Fruit fly (Drosophila melanogaster) whole organism, embryonic: ENCODE measurements around the gene NdufV3.

Experiments
- Bteb2 ChIP-seq: fragments of 200-800 bp; sonication (Bioruptor generic); optimal IDR thresholded peaks from 2 replicates; lab custom pipeline; 2016; ENCODE audit warnings: missing biosample characterization, missing genetic modification characterization
- CG10321 ChIP-seq: fragments of 200-800 bp; sonication (Bioruptor generic); IDR thresholded peaks from 2 replicates; pipeline ENCODE4 v1.3.6; 2022; ENCODE audit warnings: missing biosample characterization, missing genetic modification characterization
- CG10959 ChIP-seq: fragments of 200-800 bp; sonication (Bioruptor generic); IDR thresholded peaks from 2 replicates; pipeline ENCODE4 v1.3.6; 2022; ENCODE audit warnings: missing biosample characterization, missing genetic modification characterization
- CG11695 ChIP-seq: fragments of 200-800 bp; sonication (Bioruptor generic); IDR thresholded peaks from 3 replicates; pipeline ENCODE4 v1.3.6; 2022; ENCODE audit warnings: missing biosample characterization, missing genetic modification characterization
- CG11696 ChIP-seq: fragments of 200-800 bp; sonication (Bioruptor generic); IDR thresholded peaks from 2 replicates; pipeline ENCODE4 v1.3.6; 2022; ENCODE audit warnings: missing biosample characterization, missing genetic modification characterization
- CG13424 ChIP-seq: fragments of 200-800 bp; sonication (Bioruptor generic); optimal IDR thresholded peaks from 2 replicates; lab custom pipeline; 2019; ENCODE audit warnings: missing biosample characterization, mild to moderate bottlenecking, missing genetic modification characterization, moderate library complexity
- CG13775 ChIP-seq: fragments of 200-800 bp; sonication (Bioruptor generic); optimal IDR thresholded peaks from 3 replicates; lab custom pipeline; 2017; ENCODE audit warnings: missing biosample characterization, mild to moderate bottlenecking, missing genetic modification characterization
- CG17385 ChIP-seq: fragments of 200-800 bp; sonication (Bioruptor generic); optimal IDR thresholded peaks from 3 replicates; lab custom pipeline; 2018; ENCODE audit warnings: missing biosample characterization, mild to moderate bottlenecking, missing genetic modification characterization
- CG17612 ChIP-seq: fragments of 200-800 bp; sonication (Bioruptor generic); IDR thresholded peaks from 2 replicates; pipeline ENCODE4 v1.3.6; 2022; ENCODE audit warnings: missing biosample characterization, missing genetic modification characterization
- CG18599 ChIP-seq: fragments of 200-800 bp; sonication (Bioruptor generic); optimal IDR thresholded peaks from 3 replicates; lab custom pipeline; 2017; ENCODE audit warnings: missing biosample characterization, missing genetic modification characterization, mild to moderate bottlenecking, moderate library complexity, missing genetic modification reagents
- CG2199 ChIP-seq: fragments of 200-800 bp; sonication (Bioruptor generic); IDR thresholded peaks from 3 replicates; pipeline ENCODE4 v1.3.6; 2022; ENCODE audit warnings: missing biosample characterization, missing genetic modification characterization
- CG2875 ChIP-seq: fragments of 200-800 bp; sonication (Bioruptor generic); optimal IDR thresholded peaks from 2 replicates; lab custom pipeline; 2017; ENCODE audit warnings: missing biosample characterization, mild to moderate bottlenecking, missing genetic modification characterization, missing genetic modification reagents
- CG34224 ChIP-seq: fragments of 200-800 bp; sonication (Bioruptor generic); IDR thresholded peaks from 3 replicates; pipeline ENCODE4 v1.3.6; 2022; ENCODE audit warnings: missing biosample characterization, missing genetic modification characterization; ENCODE audit not compliant: partially characterized antibody
- CG4854 ChIP-seq: fragments of 200-800 bp; sonication (Bioruptor generic); optimal IDR thresholded peaks from 2 replicates; lab custom pipeline; 2016; ENCODE audit warnings: missing biosample characterization, missing genetic modification characterization, inconsistent platforms
- CG6272 ChIP-seq: fragments of 200-800 bp; sonication (Bioruptor generic); IDR thresholded peaks from 2 replicates; pipeline ENCODE4 v1.3.6; 2022; ENCODE audit warnings: missing biosample characterization, missing genetic modification characterization
- CG7839 ChIP-seq: fragments of 200-800 bp; sonication (Bioruptor generic); optimal IDR thresholded peaks from 3 replicates; lab custom pipeline; 2018; ENCODE audit warnings: missing biosample characterization, mild to moderate bottlenecking, missing genetic modification characterization, moderate library complexity
- CG7928 ChIP-seq: fragments of 200-800 bp; sonication (Bioruptor generic); optimal IDR thresholded peaks from 2 replicates; lab custom pipeline; 2017; ENCODE audit warnings: missing biosample characterization, mild to moderate bottlenecking, missing genetic modification characterization
- D ChIP-seq, 2 experiments: fragments of 200-800 bp in 1 of 2; fragments of >200 bp in 1 of 2; sonication (Bioruptor generic) in 1 of 2; optimal IDR thresholded peaks; 2 replicates in 1 of 2; 3 replicates in 1 of 2; lab custom pipeline; 2017; ENCODE audit warnings: mild to moderate bottlenecking in 1 of 2, missing biosample characterization in 1 of 2, missing genetic modification characterization in 1 of 2, missing genetic modification reagents in 1 of 2
- D19A ChIP-seq: fragments of 200-800 bp; optimal IDR thresholded peaks from 3 replicates; lab custom pipeline; 2019; ENCODE audit warnings: missing biosample characterization, mild to moderate bottlenecking, missing genetic modification characterization, moderate library complexity
- Dfd ChIP-seq, 2 experiments: fragments of >200 bp; optimal IDR thresholded peaks; 2 replicates each; lab custom pipeline; 2017; ENCODE audit warnings: missing biosample characterization in 2 of 2, missing genetic modification characterization in 2 of 2
- Dll ChIP-seq: fragments of 200-800 bp; sonication (Bioruptor generic); IDR thresholded peaks from 4 replicates; pipeline ENCODE4 v1.3.6; 2022; ENCODE audit warnings: missing biosample characterization, missing genetic modification characterization; ENCODE audit not compliant: partially characterized antibody
- Drgx ChIP-seq: fragments of 200-800 bp; sonication (Bioruptor generic); IDR thresholded peaks from 2 replicates; pipeline ENCODE4 v1.3.6; 2022; ENCODE audit warnings: missing biosample characterization, missing genetic modification characterization
- ERR ChIP-seq: fragments of 200-800 bp; sonication (Bioruptor generic); optimal IDR thresholded peaks from 2 replicates; lab custom pipeline; 2016; ENCODE audit warnings: missing biosample characterization, missing genetic modification characterization
- Ets65A ChIP-seq: fragments of 200-800 bp; sonication (Bioruptor generic); peaks from one replicate; lab custom pipeline; 2016; ENCODE audit warnings: missing biosample characterization, missing genetic modification characterization
- GATAe ChIP-seq: fragments of 200-800 bp; sonication (Bioruptor generic); conservative IDR thresholded peaks from 2 replicates; pipeline ENCODE4 v1.3.6; 2022; ENCODE audit warnings: missing biosample characterization, missing genetic modification characterization
- MBD-R2 ChIP-seq: fragments of 200-800 bp; sonication (Bioruptor generic); IDR thresholded peaks from 2 replicates; pipeline ENCODE4 v1.3.6; 2022; ENCODE audit warnings: missing biosample characterization, missing genetic modification characterization
- MESR4 ChIP-seq: fragments of 200-800 bp; sonication (Bioruptor generic); optimal IDR thresholded peaks from 2 replicates; lab custom pipeline; 2018; ENCODE audit warnings: missing biosample characterization, mild to moderate bottlenecking, missing genetic modification characterization, moderate library complexity
- NC2β ChIP-seq: fragments of 200-800 bp; sonication (Bioruptor generic); optimal IDR thresholded peaks from 2 replicates; lab custom pipeline; 2016; ENCODE audit warnings: missing biosample characterization, missing genetic modification characterization
- Neu2 ChIP-seq: fragments of 200-800 bp; sonication (Bioruptor generic); optimal IDR thresholded peaks from 3 replicates; lab custom pipeline; 2016; ENCODE audit warnings: missing biosample characterization, missing genetic modification characterization, borderline replicate concordance
- Ssrp ChIP-seq: fragments of 200-800 bp; sonication (Bioruptor generic); optimal IDR thresholded peaks from 2 replicates; lab custom pipeline; 2018; ENCODE audit warnings: missing biosample characterization, mild to moderate bottlenecking, missing genetic modification characterization, moderate library complexity
- Xrp1 ChIP-seq: fragments of 200-800 bp; sonication (Bioruptor generic); IDR thresholded peaks from 2 replicates; pipeline ENCODE4 v1.3.6; 2022; ENCODE audit warnings: missing biosample characterization, missing genetic modification characterization
- al ChIP-seq: fragments of 200-800 bp; sonication (Bioruptor generic); IDR thresholded peaks from 2 replicates; pipeline ENCODE4 v1.3.6; 2022; ENCODE audit warnings: missing biosample characterization, missing genetic modification characterization
- caup ChIP-seq: fragments of 200-800 bp; sonication (Bioruptor generic); optimal IDR thresholded peaks from 3 replicates; lab custom pipeline; 2017; ENCODE audit warnings: missing biosample characterization, mild to moderate bottlenecking, missing genetic modification characterization, moderate library complexity; ENCODE audit not compliant: severe bottlenecking
- dan ChIP-seq: fragments of 200-800 bp; sonication (Bioruptor generic); IDR thresholded peaks from 2 replicates; pipeline ENCODE4 v1.3.6; 2022; ENCODE audit warnings: missing biosample characterization, missing genetic modification characterization
- emc ChIP-seq: fragments of 200-800 bp; sonication (Bioruptor generic); optimal IDR thresholded peaks from 2 replicates; lab custom pipeline; 2016; ENCODE audit warnings: missing biosample characterization, missing genetic modification characterization
- gt ChIP-seq: fragments of 200-800 bp; sonication (Bioruptor generic); IDR thresholded peaks from 2 replicates; pipeline ENCODE4 v1.3.6; 2022; ENCODE audit warnings: missing biosample characterization, missing genetic modification characterization
- hb ChIP-seq: fragments of 200-800 bp; sonication (Bioruptor generic); IDR thresholded peaks from 3 replicates; pipeline ENCODE4 v1.3.6; 2022; ENCODE audit warnings: missing biosample characterization, missing genetic modification characterization; ENCODE audit not compliant: partially characterized antibody
- insv ChIP-seq, 2 experiments: fragments of 200-800 bp; sonication (Bioruptor generic); optimal IDR thresholded peaks; 3 replicates each; lab custom pipeline; 2016 to 2018; ENCODE audit warnings: missing biosample characterization in 2 of 2, missing genetic modification characterization in 2 of 2
- jumu ChIP-seq: fragments of 200-800 bp; sonication (Bioruptor generic); optimal IDR thresholded peaks from 3 replicates; lab custom pipeline; 2016; ENCODE audit warnings: missing biosample characterization, missing genetic modification characterization
- ken ChIP-seq: fragments of 200-800 bp; sonication (Bioruptor generic); IDR thresholded peaks from 3 replicates; pipeline ENCODE4 v1.3.6; 2022; ENCODE audit warnings: missing biosample characterization, missing genetic modification characterization
- lilli ChIP-seq: fragments of 200-800 bp; sonication (Bioruptor generic); optimal IDR thresholded peaks from 3 replicates; lab custom pipeline; 2016; ENCODE audit warnings: missing biosample characterization, missing genetic modification characterization
- luna ChIP-seq: fragments of 200-800 bp; sonication (Bioruptor generic); optimal IDR thresholded peaks from 2 replicates; lab custom pipeline; 2016; ENCODE audit warnings: missing biosample characterization, missing genetic modification characterization
- mam ChIP-seq: fragments of 200-800 bp; sonication (Bioruptor generic); optimal IDR thresholded peaks from 3 replicates; lab custom pipeline; 2016; ENCODE audit warnings: missing biosample characterization, missing genetic modification characterization
- nmo ChIP-seq: fragments of 200-800 bp; sonication (Bioruptor generic); optimal IDR thresholded peaks from 2 replicates; lab custom pipeline; 2018; ENCODE audit warnings: missing biosample characterization, mild to moderate bottlenecking, missing genetic modification characterization, moderate library complexity
- org-1 ChIP-seq: fragments of 200-800 bp; sonication (Bioruptor generic); optimal IDR thresholded peaks from 2 replicates; lab custom pipeline; 2017; ENCODE audit warnings: missing biosample characterization, missing genetic modification characterization
- pho ChIP-seq: fragments of 200-800 bp; sonication (Bioruptor generic); optimal IDR thresholded peaks from 2 replicates; lab custom pipeline; 2016; ENCODE audit warnings: missing biosample characterization, missing genetic modification characterization
- sd ChIP-seq: fragments of 200-800 bp; sonication (Bioruptor generic); optimal IDR thresholded peaks from 3 replicates; lab custom pipeline; 2018; ENCODE audit warnings: missing biosample characterization, mild to moderate bottlenecking, missing genetic modification characterization, moderate library complexity
- seq ChIP-seq: fragments of 200-800 bp; sonication (Bioruptor generic); IDR thresholded peaks from 2 replicates; pipeline ENCODE4 v1.3.6; 2022; ENCODE audit warnings: missing biosample characterization, missing genetic modification characterization

The NdufV3 gene

DNA sequence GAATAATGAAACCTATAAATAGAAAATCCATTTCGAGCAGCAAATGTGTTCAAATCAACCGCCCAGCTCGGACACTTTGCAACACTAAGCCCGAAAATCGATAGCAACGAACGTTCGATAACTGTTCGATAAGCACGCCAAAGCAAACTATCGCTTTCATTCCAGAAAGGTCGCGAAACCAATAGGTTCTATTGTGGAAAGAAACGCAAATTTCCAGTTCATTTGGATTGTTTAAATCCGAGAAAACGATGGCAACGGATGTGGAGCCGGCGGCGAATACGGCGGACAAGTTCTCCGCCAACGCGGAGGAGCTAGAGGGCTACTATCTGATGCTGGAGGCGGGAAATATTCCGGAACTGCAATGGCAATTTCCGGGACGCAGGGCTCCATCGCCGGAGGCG, 9.3 kb downstream of the NdufV3 start, which contains the start of gene Pa1 (continued):
- TF ChIP-seq CG10321 (GFP tag; lab: Robert Waterston, UW) (no peak), CG2199 (GFP tag; lab: Robert Waterston, UW) (no peak)
- TF ChIP-seq, all 482 proteins: peak for 75

- TF ChIP-seq CG10959 (GFP tag; lab: Robert Waterston, UW) = no peak
- no peak for TF ChIP-seq jumu
- TF ChIP-seq mam (GFP tag; lab: Kevin White, UChicago) = no peak
- TF ChIP-seq ken = no peak
- peak; percentile 59 for TF ChIP-seq Ets65A
- no peak for TF ChIP-seq luna
- TF ChIP-seq CG11696 (GFP tag; lab: Robert Waterston, UW) = no peak
- no peak for TF ChIP-seq Xrp1 (GFP tag; lab: Robert Waterston, UW)
- no peak for TF ChIP-seq dan (GFP tag; lab: Robert Waterston, UW)
- TF ChIP-seq CG11695 (GFP tag; lab: Robert Waterston, UW) = no peak
- no peak for TF ChIP-seq CG18599 (GFP tag; lab: Kevin White, UChicago)
- peak; percentile 24 for TF ChIP-seq nmo (GFP tag; lab: Kevin White, UChicago)
- no peak for TF ChIP-seq Ssrp (tag; lab: Kevin White, UChicago)
- TF ChIP-seq insv (GFP tag; optimal IDR thresholded peaks at IDR 0.05; lab: Kevin White, UChicago) = peak in 1 of 2 experiments; percentile 75
- no peak for TF ChIP-seq D (optimal IDR thresholded peaks at IDR 0.05; lab: Kevin White, UChicago)
- no peak for TF ChIP-seq D (GFP tag; optimal IDR thresholded peaks at IDR 0.05; lab: Kevin White, UChicago)
- peak; percentile 87 for TF ChIP-seq MESR4
- TF ChIP-seq Dll (GFP tag; lab: Robert Waterston, UW) = peak; percentile 87
- TF ChIP-seq al (GFP tag; lab: Robert Waterston, UW) = no peak
- TF ChIP-seq CG7928 (GFP tag; lab: Kevin White, UChicago) = no peak
- no peak for TF ChIP-seq Neu2
- TF ChIP-seq CG7839 = no peak
- TF ChIP-seq CG17612 = no peak
- no peak for TF ChIP-seq emc
- TF ChIP-seq CG2875 (GFP tag; lab: Kevin White, UChicago) = no peak
- peak; percentile 24; the same call in 1 of the 2 replicates for TF ChIP-seq MBD-R2 (GFP tag; lab: Robert Waterston, UW)
- no peak for TF ChIP-seq D19A
- TF ChIP-seq GATAe (GFP tag; lab: Robert Waterston, UW) = no peak
- no peak for TF ChIP-seq CG6272
- TF ChIP-seq CG13775 (GFP tag; lab: Kevin White, UChicago) = peak; percentile 4
- TF ChIP-seq org-1 (GFP tag; lab: Kevin White, UChicago) = no peak
- no peak for TF ChIP-seq Drgx (GFP tag; lab: Robert Waterston, UW)
- no peak for TF ChIP-seq Dfd (GFP tag; optimal IDR thresholded peaks at IDR 0.05; lab: Kevin White, UChicago)
- peak; percentile 2 for TF ChIP-seq pho
- no peak for TF ChIP-seq seq (GFP tag; lab: Robert Waterston, UW)
- peak; percentile 83 for TF ChIP-seq CG34224 (GFP tag; lab: Robert Waterston, UW)
- TF ChIP-seq NC2β (GFP tag; lab: Kevin White, UChicago) = no peak
- TF ChIP-seq Bteb2 (GFP tag; lab: Kevin White, UChicago) = no peak
- TF ChIP-seq CG4854 (GFP tag; lab: Kevin White, UChicago) = peak; percentile 89
- TF ChIP-seq lilli (GFP tag; lab: Kevin White, UChicago) = no peak
- peak; percentile 95 for TF ChIP-seq hb (GFP tag; lab: Robert Waterston, UW)
- TF ChIP-seq sd (tag; lab: Kevin White, UChicago) = peak; percentile 82
- TF ChIP-seq gt (GFP tag; lab: Robert Waterston, UW) = no peak
- no peak for TF ChIP-seq CG17385 (GFP tag; lab: Kevin White, UChicago)
- no peak for TF ChIP-seq CG13424 (tag; lab: Kevin White, UChicago)
- TF ChIP-seq ERR (GFP tag; lab: Kevin White, UChicago) = no peak
- TF ChIP-seq caup = no peak
Measured at dm6 chrX:11367783-11368509, 18.1 kb downstream of the NdufV3 start, which contains the start of the genes hop and Tim8. hop (minus strand) TSS chrX:11368098. Tim8 (plus strand) TSS chrX:11368445.
